Fruit fly (Drosophila melanogaster) whole organism, prepupa: ENCODE results near the gene Teh4.
A peak's percentile ranks its signal among the peaks of the same experiment; 100 is the strongest.

Source experiments
- Blimp-1 ChIP-seq: fragments of 200-800 bp; sonication (Bioruptor generic); optimal IDR thresholded peaks from 3 replicates; lab custom pipeline; 2017; ENCODE audit warnings: missing biosample characterization, missing genetic modification characterization, mild to moderate bottlenecking, moderate library complexity, missing genetic modification reagents
- CG10631 ChIP-seq: fragments of 200-800 bp; sonication (Bioruptor generic); optimal IDR thresholded peaks from 2 replicates; lab custom pipeline; 2016; ENCODE audit warnings: missing biosample characterization, missing genetic modification characterization
- CG10669 ChIP-seq: fragments of 200-800 bp; sonication (Bioruptor generic); optimal IDR thresholded peaks from 3 replicates; lab custom pipeline; 2018; ENCODE audit warnings: missing biosample characterization, mild to moderate bottlenecking, missing genetic modification characterization, moderate library complexity
- CG11294 ChIP-seq: fragments of 200-800 bp; sonication (Bioruptor generic); IDR thresholded peaks from 2 replicates; pipeline ENCODE4 v1.3.6; 2022; ENCODE audit warnings: missing biosample characterization, missing genetic modification characterization
- CG11762 ChIP-seq: fragments of 200-800 bp; sonication (Bioruptor generic); optimal IDR thresholded peaks from 3 replicates; lab custom pipeline; 2016; ENCODE audit warnings: missing biosample characterization, missing genetic modification characterization; ENCODE audit not compliant: insufficient read depth
- CG15336 ChIP-seq: fragments of 200-800 bp; sonication (Bioruptor generic); IDR thresholded peaks from 2 replicates; pipeline ENCODE4 v1.3.6; 2022; ENCODE audit warnings: missing biosample characterization, missing genetic modification characterization
- CG1621 ChIP-seq: fragments of 200-800 bp; sonication (Bioruptor generic); optimal IDR thresholded peaks from 3 replicates; lab custom pipeline; 2018; ENCODE audit warnings: missing biosample characterization, mild to moderate bottlenecking, missing genetic modification characterization
- CG16779 ChIP-seq: fragments of 200-800 bp; sonication (Bioruptor generic); optimal IDR thresholded peaks from 3 replicates; lab custom pipeline; 2017; ENCODE audit warnings: missing biosample characterization, mild to moderate bottlenecking, missing genetic modification characterization
- CG31627 ChIP-seq: fragments of 200-800 bp; sonication (Bioruptor generic); optimal IDR thresholded peaks from 3 replicates; lab custom pipeline; 2016; ENCODE audit warnings: missing biosample characterization, missing genetic modification characterization
- CG32006 ChIP-seq: fragments of 200-800 bp; sonication (Bioruptor generic); optimal IDR thresholded peaks from 3 replicates; lab custom pipeline; 2017; ENCODE audit warnings: missing biosample characterization, mild to moderate bottlenecking, missing genetic modification characterization
- CG3919 ChIP-seq: fragments of 200-800 bp; sonication (Bioruptor generic); optimal IDR thresholded peaks from 3 replicates; lab custom pipeline; 2016; ENCODE audit warnings: missing biosample characterization, missing genetic modification characterization
- CG4318 ChIP-seq: fragments of 200-800 bp; sonication (Bioruptor generic); optimal IDR thresholded peaks from 3 replicates; lab custom pipeline; 2017; ENCODE audit warnings: missing biosample characterization, mild to moderate bottlenecking, missing genetic modification characterization
- CG6163 ChIP-seq: fragments of 200-800 bp; sonication (Bioruptor generic); IDR thresholded peaks from 3 replicates; pipeline ENCODE4 v1.3.6; 2022; ENCODE audit warnings: missing biosample characterization, missing genetic modification characterization
- CG6276 ChIP-seq: fragments of 200-800 bp; sonication (Bioruptor generic); optimal IDR thresholded peaks from 2 replicates; lab custom pipeline; 2017; ENCODE audit warnings: missing biosample characterization, mild to moderate bottlenecking, missing genetic modification characterization
- CG6808 ChIP-seq: fragments of 200-800 bp; sonication (Bioruptor generic); optimal IDR thresholded peaks from 3 replicates; lab custom pipeline; 2017; ENCODE audit warnings: missing biosample characterization, missing genetic modification characterization, mild to moderate bottlenecking, moderate library complexity, missing genetic modification reagents
- CG8119 ChIP-seq: fragments of 200-800 bp; sonication (Bioruptor generic); IDR thresholded peaks from 3 replicates; pipeline ENCODE4 v1.3.6; 2022; ENCODE audit warnings: missing biosample characterization, missing genetic modification characterization
- CG8319 ChIP-seq: fragments of 200-800 bp; sonication (Bioruptor generic); optimal IDR thresholded peaks from 3 replicates; lab custom pipeline; 2016; ENCODE audit warnings: missing biosample characterization, missing genetic modification characterization
- Eip78C ChIP-seq: fragments of 200-800 bp; sonication (Bioruptor generic); peaks from one replicate; lab custom pipeline; 2016; ENCODE audit warnings: missing biosample characterization, missing genetic modification characterization
- Eip93F ChIP-seq: fragments of 200-800 bp; sonication (Bioruptor generic); optimal IDR thresholded peaks from 2 replicates; lab custom pipeline; 2016; ENCODE audit warnings: missing biosample characterization, mild to moderate bottlenecking, missing genetic modification characterization
- Gug ChIP-seq: fragments of 200-800 bp; sonication (Bioruptor generic); IDR thresholded peaks from 2 replicates; pipeline ENCODE4 v1.3.6; 2022; ENCODE audit warnings: missing biosample characterization, missing genetic modification characterization
- Hr38 ChIP-seq: sonication (Bioruptor generic); optimal IDR thresholded peaks from 2 replicates; lab custom pipeline; 2016; ENCODE audit warnings: missing biosample characterization, missing genetic modification characterization
- Hr39 ChIP-seq: fragments of 200-800 bp; sonication (Bioruptor generic); optimal IDR thresholded peaks from 2 replicates; lab custom pipeline; 2016; ENCODE audit warnings: missing biosample characterization, missing genetic modification characterization
- Hr4 ChIP-seq: fragments of 200-800 bp; sonication (Bioruptor generic); optimal IDR thresholded peaks from 3 replicates; lab custom pipeline; 2016; ENCODE audit warnings: missing biosample characterization, missing genetic modification characterization
- Met ChIP-seq: fragments of 200-800 bp; sonication (Bioruptor generic); optimal IDR thresholded peaks from 3 replicates; lab custom pipeline; 2016; ENCODE audit warnings: missing biosample characterization, missing genetic modification characterization
- OdsH ChIP-seq: fragments of 200-800 bp; sonication (Bioruptor generic); optimal IDR thresholded peaks from 3 replicates; lab custom pipeline; 2016; ENCODE audit warnings: missing biosample characterization, missing genetic modification characterization
- Smox ChIP-seq: fragments of 200-800 bp; sonication (Bioruptor generic); optimal IDR thresholded peaks from 3 replicates; lab custom pipeline; 2016; ENCODE audit warnings: missing biosample characterization, missing genetic modification characterization
- Sox15 ChIP-seq: fragments of 200-800 bp; sonication (Bioruptor generic); optimal IDR thresholded peaks from 3 replicates; lab custom pipeline; 2016; ENCODE audit warnings: missing biosample characterization, missing genetic modification characterization
- achi ChIP-seq: fragments of 200-800 bp; sonication (Bioruptor generic); optimal IDR thresholded peaks from 3 replicates; lab custom pipeline; 2016; ENCODE audit warnings: missing biosample characterization, missing genetic modification characterization
- dsx ChIP-seq: fragments of 200-800 bp; optimal IDR thresholded peaks from 3 replicates; lab custom pipeline; 2019; ENCODE audit warnings: missing biosample characterization, mild to moderate bottlenecking, missing genetic modification characterization, moderate library complexity; ENCODE audit not compliant: poor library complexity, severe bottlenecking
- eg ChIP-seq: fragments of 200-800 bp; sonication (Bioruptor generic); IDR thresholded peaks from 3 replicates; pipeline ENCODE4 v1.3.6; 2022; ENCODE audit warnings: missing biosample characterization, missing genetic modification characterization
- fd85E ChIP-seq: fragments of 200-800 bp; sonication (Bioruptor generic); optimal IDR thresholded peaks from 3 replicates; lab custom pipeline; 2016; ENCODE audit warnings: missing biosample characterization, missing genetic modification characterization
- lz ChIP-seq: fragments of 200-800 bp; sonication (Bioruptor generic); optimal IDR thresholded peaks from 3 replicates; lab custom pipeline; 2016; ENCODE audit warnings: missing biosample characterization, missing genetic modification characterization
- pdm3 ChIP-seq: fragments of 200-800 bp; sonication (Bioruptor generic); optimal IDR thresholded peaks from 3 replicates; lab custom pipeline; 2016; ENCODE audit warnings: missing biosample characterization, missing genetic modification characterization
- svp ChIP-seq: fragments of 200-800 bp; sonication (Bioruptor generic); peaks from one replicate; lab custom pipeline; 2016; ENCODE audit warnings: missing biosample characterization, missing genetic modification characterization
- topi ChIP-seq: fragments of 200-800 bp; sonication (Bioruptor generic); optimal IDR thresholded peaks from 3 replicates; lab custom pipeline; 2016; ENCODE audit warnings: missing biosample characterization, missing genetic modification characterization
- vri ChIP-seq: fragments of 200-800 bp; sonication (Bioruptor generic); optimal IDR thresholded peaks from 3 replicates; lab custom pipeline; 2016; ENCODE audit warnings: missing biosample characterization, mild to moderate bottlenecking, missing genetic modification characterization

The Teh4 gene

dm6 chr3L:4211440-4211839, 33.4 kb upstream of the Teh4 start, which contains the start of gene Cpr64Ab:
Gene Cpr64Ab (minus strand): TSS chr3L:4211540.
- TF ChIP-seq Met (GFP tag; lab: Kevin White, UChicago) (no peak), CG11294 (GFP tag; lab: Robert Waterston, UW) (no peak), CG11762 (GFP tag; lab: Kevin White, UChicago) (no peak), svp (GFP tag; lab: Kevin White, UChicago) (no peak), CG31627 (no peak), topi (GFP tag; lab: Kevin White, UChicago) (no peak), CG6276 (GFP tag; lab: Kevin White, UChicago) (no peak), CG1621 (no peak), fd85E (GFP tag; lab: Kevin White, UChicago) (no peak), achi (GFP tag; lab: Kevin White, UChicago) (no peak), lz (GFP tag; lab: Kevin White, UChicago) (no peak), Hr38 (no peak)

- TF ChIP-seq pdm3 (GFP tag; lab: Kevin White, UChicago), result no peak
- peak; percentile 41; the same call in 2 of the 3 replicates for TF ChIP-seq CG6163 (GFP tag; lab: Robert Waterston, UW)
- TF ChIP-seq Sox15 (GFP tag; lab: Kevin White, UChicago), result no peak
- TF ChIP-seq CG32006 (GFP tag; lab: Kevin White, UChicago), result no peak
- no peak for TF ChIP-seq lz (GFP tag; lab: Kevin White, UChicago)
- TF ChIP-seq CG6808 (GFP tag; lab: Kevin White, UChicago), result no peak
- no peak for TF ChIP-seq dsx (GFP tag; lab: Kevin White, UChicago)
- no peak for TF ChIP-seq OdsH (GFP tag; lab: Kevin White, UChicago)
- peak; percentile 40 for TF ChIP-seq CG6276 (GFP tag; lab: Kevin White, UChicago)
- TF ChIP-seq CG16779 (tag; lab: Kevin White, UChicago), result no peak
- TF ChIP-seq fd85E (GFP tag; lab: Kevin White, UChicago), result no peak
- TF ChIP-seq CG31627, result no peak
- no peak for TF ChIP-seq CG10669 (GFP tag; lab: Kevin White, UChicago)
- TF ChIP-seq CG3919 (GFP tag; lab: Kevin White, UChicago), result peak; percentile 36
- no peak for TF ChIP-seq Hr39 (GFP tag; lab: Kevin White, UChicago)
- TF ChIP-seq topi (GFP tag; lab: Kevin White, UChicago), result no peak
- TF ChIP-seq CG8119 (GFP tag; lab: Robert Waterston, UW), result no peak
- no peak for TF ChIP-seq CG8319 (GFP tag; lab: Kevin White, UChicago)
- TF ChIP-seq eg (GFP tag; lab: Robert Waterston, UW), result peak; percentile 85
- TF ChIP-seq Smox, result no peak
- no peak for TF ChIP-seq Blimp-1 (GFP tag; lab: Kevin White, UChicago)
- TF ChIP-seq CG11294 (GFP tag; lab: Robert Waterston, UW), result peak; percentile 67
- peak; percentile 47 for TF ChIP-seq Gug (GFP tag; lab: Robert Waterston, UW)
- TF ChIP-seq svp (GFP tag; lab: Kevin White, UChicago), result no peak
These were observed 31.7 kb upstream of the Teh4 start for dm6 chr3L:4209731-4210130.

dm6 chr3L:4209078-4209477, 31.0 kb upstream of the Teh4 start, which contains the start of gene Cpr64Aa:
Gene Cpr64Aa (minus strand): TSS chr3L:4209178.
- TF ChIP-seq Eip93F (no peak), Smox (no peak), Met (GFP tag; lab: Kevin White, UChicago) (no peak), eg (GFP tag; lab: Robert Waterston, UW) (0 out of 3 replicates have a peak, but pooled peaks have one; percentile 37), CG10669 (GFP tag; lab: Kevin White, UChicago) (no peak), vri (GFP tag; lab: Kevin White, UChicago) (no peak), CG6276 (GFP tag; lab: Kevin White, UChicago) (no peak), CG10631 (no peak)

- TF ChIP-seq CG32006 (GFP tag; lab: Kevin White, UChicago), result peak; percentile 55
- TF ChIP-seq Hr38, result no peak
- 0 out of 2 replicates have a peak, but pooled peaks have one; percentile 19 for TF ChIP-seq CG15336 (GFP tag; lab: Robert Waterston, UW)
- peak; percentile 32; the same call in 1 of the 3 replicates for TF ChIP-seq CG8119 (GFP tag; lab: Robert Waterston, UW)
- peak; percentile 51 for TF ChIP-seq Hr4
- no peak for TF ChIP-seq Eip78C (GFP tag; lab: Kevin White, UChicago)
- TF ChIP-seq CG4318 (GFP tag; lab: Kevin White, UChicago), result peak; percentile 15
These were observed 26.8 kb upstream of the Teh4 start for dm6 chr3L:4204867-4205266.
